Worm (Caenorhabditis elegans): Measurements from ENCODE around the gene C08B6.10.

Gene C08B6.10

ce11 chrV:10114329-10114728 lies 11.0 kb upstream of the C08B6.10 start, which contains the start of gene cht-5:
Gene cht-5, plus strand, starts transcription at chrV:10114629.
- TF ChIP-seq T22C8.4 (GFP tag; IDR thresholded peaks at IDR 0.05) = no peak
- no peak for TF ChIP-seq ztf-29 (GFP tag; IDR thresholded peaks at IDR 0.05)
- TF ChIP-seq cog-1 (tag; optimal IDR thresholded peaks at IDR 0.05) = no peak
- TF ChIP-seq med-1 (GFP tag; optimal IDR thresholded peaks at IDR 0.05; ENCODE audit: insufficient read depth) = no peak
- no peak for TF ChIP-seq ztf-23 (GFP tag; IDR thresholded peaks at IDR 0.05)

DNA sequence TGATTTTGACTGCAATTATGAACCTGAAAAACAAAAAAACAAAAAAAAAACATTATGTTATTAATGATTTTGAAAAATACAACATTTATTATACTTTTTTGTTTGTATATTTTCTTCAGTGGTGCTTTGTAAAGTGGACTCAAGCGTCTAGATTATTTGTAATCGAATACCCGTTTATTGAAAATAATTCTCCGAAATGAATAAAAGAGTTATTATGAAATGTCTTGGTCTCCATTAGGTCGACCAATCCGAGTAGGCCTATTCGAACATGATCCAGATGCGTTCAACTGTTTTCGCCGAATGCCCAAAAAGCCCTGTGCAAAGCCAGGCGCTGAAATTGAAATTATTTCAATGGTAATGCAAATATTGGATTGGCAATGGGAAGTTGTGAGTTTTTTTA lies 7.8 kb upstream of the C08B6.10 start, which contains the start of gene C08B6.5:
C08B6.5 (plus strand) TSS at position 301 of the 400 bp plus-strand sequence.
- no peak for TF ChIP-seq T22C8.4 (GFP tag; IDR thresholded peaks at IDR 0.05)
- TF ChIP-seq klf-2 (GFP tag; conservative IDR thresholded peaks at IDR 0.05) = no peak
- TF ChIP-seq tab-1 (GFP tag; IDR thresholded peaks at IDR 0.05) = no peak
- TF ChIP-seq ztf-23 (GFP tag; IDR thresholded peaks at IDR 0.05) = no peak
- TF ChIP-seq ref-1 (GFP tag; conservative IDR thresholded peaks at IDR 0.05) = no peak
- no peak for TF ChIP-seq cog-1 (tag; optimal IDR thresholded peaks at IDR 0.05)
- no peak for TF ChIP-seq ztf-29 (GFP tag; IDR thresholded peaks at IDR 0.05)

ce11 chrV:10120898-10121297 lies 4.4 kb upstream of the C08B6.10 start, which contains the start of gene srxa-18:
Gene srxa-18, minus strand, starts transcription at chrV:10120997.
- TF ChIP-seq tab-1 (GFP tag; IDR thresholded peaks at IDR 0.05) (no peak), ztf-29 (GFP tag; IDR thresholded peaks at IDR 0.05) (no peak), klf-2 (GFP tag; conservative IDR thresholded peaks at IDR 0.05) (no peak), cog-1 (tag; optimal IDR thresholded peaks at IDR 0.05) (no peak), T22C8.4 (GFP tag; IDR thresholded peaks at IDR 0.05) (no peak), flt-1 (GFP tag; IDR thresholded peaks at IDR 0.05) (no peak), ztf-23 (GFP tag; IDR thresholded peaks at IDR 0.05) (no peak), ref-1 (GFP tag; conservative IDR thresholded peaks at IDR 0.05) (no peak), med-1 (GFP tag; optimal IDR thresholded peaks at IDR 0.05; ENCODE audit: insufficient read depth) (no peak)

DNA sequence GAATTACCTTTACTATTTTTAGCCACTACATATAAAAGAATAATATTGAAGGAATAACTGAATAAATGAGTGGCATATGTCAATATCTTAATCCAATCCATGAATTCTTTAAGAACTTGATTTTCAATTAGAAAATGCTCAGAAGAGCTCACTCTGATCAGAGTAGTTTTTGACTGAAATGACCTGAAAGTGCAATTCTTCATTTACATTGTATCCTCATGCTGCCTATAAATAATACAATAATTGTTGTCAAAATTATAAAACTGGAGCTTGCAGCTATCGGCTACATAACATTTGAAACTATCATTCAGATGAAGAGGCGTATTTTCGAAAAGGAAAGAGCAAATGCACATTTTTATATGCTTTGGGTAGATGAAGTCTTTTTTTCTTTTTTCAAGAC lies 2.6 kb upstream of the C08B6.10 start, which contains the start of gene srxa-19:
srxa-19 (minus strand) TSS at position 101 of the 400 bp plus-strand sequence.
- TF ChIP-seq flt-1 (GFP tag; IDR thresholded peaks at IDR 0.05) (no peak), med-1 (GFP tag; optimal IDR thresholded peaks at IDR 0.05; ENCODE audit: insufficient read depth) (no peak), ztf-23 (GFP tag; IDR thresholded peaks at IDR 0.05) (no peak), ztf-29 (GFP tag; IDR thresholded peaks at IDR 0.05) (no peak), T22C8.4 (GFP tag; IDR thresholded peaks at IDR 0.05) (no peak), tab-1 (GFP tag; IDR thresholded peaks at IDR 0.05) (no peak), klf-2 (GFP tag; conservative IDR thresholded peaks at IDR 0.05) (no peak), ref-1 (GFP tag; conservative IDR thresholded peaks at IDR 0.05) (no peak), cog-1 (tag; optimal IDR thresholded peaks at IDR 0.05) (no peak)

DNA sequence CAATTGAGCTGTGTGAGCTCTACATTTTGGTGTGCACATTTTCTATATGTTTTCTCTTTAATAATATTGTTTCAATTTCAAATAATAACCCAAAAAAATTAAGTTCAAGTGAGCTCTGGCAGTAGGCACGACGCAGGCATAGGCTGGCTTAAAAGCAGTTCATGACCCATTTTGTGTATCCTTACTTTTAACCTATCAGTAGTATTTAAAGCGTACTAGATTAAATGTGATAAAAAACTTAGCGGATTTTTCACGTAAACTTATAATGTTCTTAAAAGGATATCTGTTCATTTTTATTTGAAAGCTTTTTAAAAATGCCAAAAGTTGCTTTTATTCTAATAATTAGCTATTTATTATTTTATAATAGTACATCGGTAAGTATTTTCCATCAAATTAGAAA lies 2.0 kb upstream of the C08B6.10 start, which contains the start of gene C08B6.6:
C08B6.6 (plus strand) TSS at position 301 of the 400 bp plus-strand sequence.
- TF ChIP-seq T22C8.4 (GFP tag; IDR thresholded peaks at IDR 0.05) = no peak
- TF ChIP-seq ztf-23 (GFP tag; IDR thresholded peaks at IDR 0.05) = no peak
- no peak for TF ChIP-seq cog-1 (tag; optimal IDR thresholded peaks at IDR 0.05)
- TF ChIP-seq klf-2 (GFP tag; conservative IDR thresholded peaks at IDR 0.05) = no peak
- no peak for TF ChIP-seq tab-1 (GFP tag; IDR thresholded peaks at IDR 0.05)
- TF ChIP-seq ztf-29 (GFP tag; IDR thresholded peaks at IDR 0.05) = no peak
- no peak for TF ChIP-seq ref-1 (GFP tag; conservative IDR thresholded peaks at IDR 0.05)
- no peak for TF ChIP-seq flt-1 (GFP tag; IDR thresholded peaks at IDR 0.05)
- no peak for TF ChIP-seq med-1 (GFP tag; optimal IDR thresholded peaks at IDR 0.05; ENCODE audit: insufficient read depth)

DNA sequence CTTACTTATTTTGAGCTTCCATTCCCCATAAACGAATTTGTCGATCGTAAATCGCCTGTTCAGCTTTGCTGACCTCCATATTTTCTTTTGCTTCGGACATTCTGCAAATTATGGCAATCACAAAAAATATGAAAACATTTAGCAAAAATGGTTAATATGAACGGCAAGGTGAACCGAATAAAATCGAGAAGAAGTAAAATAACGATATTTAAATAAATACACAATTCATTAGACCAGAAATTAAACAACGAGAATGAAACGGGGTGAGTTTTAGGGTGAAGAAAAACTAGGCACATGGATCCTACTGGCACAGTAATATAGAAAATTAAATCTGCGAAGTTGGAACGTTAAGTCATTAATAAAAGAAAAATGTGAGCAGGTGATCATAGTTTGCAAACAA lies 4.9 kb downstream of the C08B6.10 start, which contains the start of gene aos-1:
aos-1 (minus strand) TSS at position 101 of the 400 bp plus-strand sequence.
- TF ChIP-seq med-1 (GFP tag; optimal IDR thresholded peaks at IDR 0.05; ENCODE audit: insufficient read depth) = no peak
- no peak for TF ChIP-seq flt-1 (GFP tag; IDR thresholded peaks at IDR 0.05)
- no peak for TF ChIP-seq cog-1 (tag; optimal IDR thresholded peaks at IDR 0.05)
- TF ChIP-seq ztf-23 (GFP tag; IDR thresholded peaks at IDR 0.05) = no peak
- no peak for TF ChIP-seq ztf-29 (GFP tag; IDR thresholded peaks at IDR 0.05)
- no peak for TF ChIP-seq tab-1 (GFP tag; IDR thresholded peaks at IDR 0.05)
- TF ChIP-seq T22C8.4 (GFP tag; IDR thresholded peaks at IDR 0.05) = no peak
- TF ChIP-seq ref-1 (GFP tag; conservative IDR thresholded peaks at IDR 0.05) = no peak
- no peak for TF ChIP-seq klf-2 (GFP tag; conservative IDR thresholded peaks at IDR 0.05)

DNA sequence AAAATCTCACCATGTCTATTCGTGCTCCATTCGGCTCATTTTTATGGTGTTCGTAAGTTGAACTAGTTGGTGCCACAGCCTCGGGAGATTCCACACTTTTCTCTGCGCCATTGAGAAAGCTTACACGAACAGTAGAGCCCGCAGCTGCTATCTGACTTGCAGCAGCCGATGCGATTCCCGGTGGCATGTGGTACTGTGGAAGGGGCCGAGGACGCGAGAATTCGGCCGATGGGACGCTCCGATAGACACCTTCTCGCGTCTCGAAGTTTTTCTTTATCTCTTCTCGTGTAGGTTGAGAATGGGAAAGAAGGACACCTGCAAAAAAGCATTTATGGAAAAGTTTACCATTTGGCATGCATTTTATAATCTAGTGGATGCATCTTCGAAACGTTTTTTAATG lies 8.0 kb downstream of the C08B6.10 start:
- TF ChIP-seq flt-1 (GFP tag; IDR thresholded peaks at IDR 0.05) (no peak), klf-2 (GFP tag; conservative IDR thresholded peaks at IDR 0.05) (no peak), ztf-23 (GFP tag; IDR thresholded peaks at IDR 0.05) (no peak)

ce11 chrV:10134077-10134693 lies 8.9 kb downstream of the C08B6.10 start, which contains the start of the genes C08B6.18, wdr-20 and C08B6.8:
Gene C08B6.18, minus strand, starts transcription at chrV:10134127.
Gene wdr-20, minus strand, starts transcription at chrV:10134158.
Gene C08B6.8, plus strand, starts transcription at chrV:10134643.
- TF ChIP-seq ztf-23 (GFP tag; IDR thresholded peaks at IDR 0.05) = no peak
- TF ChIP-seq T22C8.4 (GFP tag; IDR thresholded peaks at IDR 0.05) = no peak
- TF ChIP-seq cog-1 (tag; optimal IDR thresholded peaks at IDR 0.05) = no peak
- no peak for TF ChIP-seq ref-1 (GFP tag; conservative IDR thresholded peaks at IDR 0.05)
- TF ChIP-seq tab-1 (GFP tag; IDR thresholded peaks at IDR 0.05) = no peak
- TF ChIP-seq ztf-29 (GFP tag; IDR thresholded peaks at IDR 0.05) = no peak
- TF ChIP-seq med-1 (GFP tag; optimal IDR thresholded peaks at IDR 0.05; ENCODE audit: insufficient read depth) = no peak
- no peak for TF ChIP-seq klf-2 (GFP tag; conservative IDR thresholded peaks at IDR 0.05)
- TF ChIP-seq flt-1 (GFP tag; IDR thresholded peaks at IDR 0.05) = no peak

ce11 chrV:10145653-10146052 lies 20.4 kb downstream of the C08B6.10 start, which contains the start of gene C51E3.9:
Gene C51E3.9, plus strand, starts transcription at chrV:10145953.
- TF ChIP-seq T22C8.4 (GFP tag; IDR thresholded peaks at IDR 0.05) = no peak
- no peak for TF ChIP-seq med-1 (GFP tag; optimal IDR thresholded peaks at IDR 0.05; ENCODE audit: insufficient read depth)
- TF ChIP-seq tab-1 (GFP tag; IDR thresholded peaks at IDR 0.05) = no peak
- TF ChIP-seq ref-1 (GFP tag; conservative IDR thresholded peaks at IDR 0.05) = no peak
- no peak for TF ChIP-seq ztf-23 (GFP tag; IDR thresholded peaks at IDR 0.05)
- no peak for TF ChIP-seq cog-1 (tag; optimal IDR thresholded peaks at IDR 0.05)
- no peak for TF ChIP-seq ztf-29 (GFP tag; IDR thresholded peaks at IDR 0.05)
- no peak for TF ChIP-seq flt-1 (GFP tag; IDR thresholded peaks at IDR 0.05)
- TF ChIP-seq klf-2 (GFP tag; conservative IDR thresholded peaks at IDR 0.05) = no peak

All from whole organism, midembryonic.